Fruit fly (Drosophila melanogaster) whole organism, pupa: Measurements from ENCODE around the gene Gs2.

Source experiments
- CG13204 ChIP-seq: fragments of 200-800 bp; sonication (Bioruptor generic); optimal IDR thresholded peaks from 2 replicates; lab custom pipeline; 2018; ENCODE audit warnings: missing biosample characterization, mild to moderate bottlenecking, missing genetic modification characterization, moderate library complexity
- CG4496 ChIP-seq: fragments of 200-800 bp; sonication (Bioruptor generic); IDR thresholded peaks from 3 replicates; pipeline ENCODE4 v1.3.6; 2022; ENCODE audit warnings: missing biosample characterization, missing genetic modification characterization
- EcR ChIP-seq: fragments of 200-800 bp; sonication (Bioruptor generic); optimal IDR thresholded peaks from 3 replicates; lab custom pipeline; 2019; ENCODE audit warnings: missing biosample characterization, missing genetic modification characterization, mild to moderate bottlenecking, moderate library complexity, missing genetic modification reagents
- Pif1B ChIP-seq: fragments of 200-800 bp; sonication (Bioruptor generic); optimal IDR thresholded peaks from 3 replicates; lab custom pipeline; 2016; ENCODE audit warnings: missing biosample characterization, missing genetic modification characterization

DNA sequence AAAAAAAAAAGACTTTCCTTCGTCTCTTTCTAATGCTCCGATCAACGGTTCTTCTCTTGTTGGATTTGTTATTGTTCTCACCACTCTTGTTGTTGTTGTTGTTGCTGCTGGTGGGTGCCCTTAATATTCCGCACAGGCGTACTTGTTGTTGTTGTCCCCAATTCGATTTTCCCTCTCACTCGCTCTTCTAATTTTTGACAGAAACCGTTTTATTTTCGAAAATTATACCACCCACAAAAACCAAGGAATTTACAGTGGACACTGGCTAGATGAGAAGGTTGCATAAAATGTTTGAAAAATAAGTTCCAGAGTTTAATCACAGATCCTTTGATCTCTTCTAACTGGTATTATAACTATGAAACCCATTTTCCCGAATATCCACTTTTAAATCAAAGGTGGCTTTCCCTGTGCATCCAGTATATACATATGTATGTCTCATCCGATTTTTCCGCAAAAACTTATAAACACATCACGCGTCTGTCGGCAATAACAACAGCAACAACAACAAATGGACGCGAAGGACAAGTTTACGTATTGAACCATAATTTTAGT lies 31.2 kb upstream of the Gs2 start:
- no peak for TF ChIP-seq CG4496 (GFP tag; lab: Robert Waterston, UW)
- TF ChIP-seq EcR, result no peak
- no peak for TF ChIP-seq CG13204
- no peak for TF ChIP-seq Pif1B
